Fruit fly (Drosophila melanogaster): Measurements from ENCODE around the gene CG18814.

Gene CG18814

DNA sequence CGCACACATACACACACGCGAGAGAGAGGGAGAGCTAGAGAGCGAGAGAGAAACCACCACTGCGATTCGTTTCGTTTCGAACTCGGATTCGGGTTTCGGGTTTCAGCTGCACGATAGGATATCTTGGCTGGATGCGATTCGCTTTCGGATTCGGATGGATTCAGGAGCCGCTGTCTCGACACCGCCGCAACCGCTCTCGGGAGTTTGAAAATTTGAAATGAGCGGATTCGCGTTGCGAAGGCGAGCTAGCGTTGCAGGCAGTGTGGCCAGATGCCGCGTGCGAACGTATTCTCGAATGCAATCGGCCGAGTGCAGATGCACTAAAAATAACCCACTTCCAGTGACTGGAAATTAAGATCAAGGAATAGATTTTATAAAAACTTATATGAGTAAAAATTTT, 41.9 kb downstream of the CG18814 start, which contains the start of gene fax (continued):
- TF ChIP-seq CG4854 (GFP tag; optimal IDR thresholded peaks at IDR 0.05) (peak; percentile 9), nerfin-2 (GFP tag; IDR thresholded peaks at IDR 0.05; ENCODE audit: partially characterized antibody) (peak; percentile 21; the same call in 1 of the 2 replicates), CG10209 (GFP tag; optimal IDR thresholded peaks at IDR 0.05) (no peak), Mrtf (GFP tag; IDR thresholded peaks at IDR 0.05) (no peak), peb (GFP tag; IDR thresholded peaks at IDR 0.05) (peak; percentile 32; the same call in 1 of the 2 replicates), kay (GFP tag; optimal IDR thresholded peaks at IDR 0.05) (no peak), Med (GFP tag) (peak; percentile 92), CG32767 (GFP tag; IDR thresholded peaks at IDR 0.05) (peak; percentile 44; the same call in 1 of the 2 replicates), CG6854 (GFP tag; optimal IDR thresholded peaks at IDR 0.05) (peak; percentile 60), Dip2 (GFP tag; IDR thresholded peaks at IDR 0.05) (no peak), CG13287 (GFP tag; IDR thresholded peaks at IDR 0.05; ENCODE audit: partially characterized antibody) (peak; percentile 30; the same call in 1 of the 2 replicates), al (GFP tag; IDR thresholded peaks at IDR 0.05) (no peak), CG9817 (tag; optimal IDR thresholded peaks at IDR 0.05) (no peak), Bteb2 (GFP tag; optimal IDR thresholded peaks at IDR 0.05) (no peak), Deaf1 (tag; optimal IDR thresholded peaks at IDR 0.05) (peak; percentile 97), CG7839 (tag; optimal IDR thresholded peaks at IDR 0.05) (no peak), gcm2 (GFP tag; optimal IDR thresholded peaks at IDR 0.05) (no peak), row (GFP tag; IDR thresholded peaks at IDR 0.05) (peak; percentile 46; the same call in 1 of the 3 replicates), toy (GFP tag; IDR thresholded peaks at IDR 0.05) (no peak), Dip3 (GFP tag; optimal IDR thresholded peaks at IDR 0.05) (no peak), CG8765 (GFP tag; IDR thresholded peaks at IDR 0.05) (peak; percentile 32; the same call in 1 of the 2 replicates), Fer2 (tag; optimal IDR thresholded peaks at IDR 0.05) (no peak), CG33213 (GFP tag; optimal IDR thresholded peaks at IDR 0.05) (peak; percentile 41), TFAM (GFP tag; optimal IDR thresholded peaks at IDR 0.05) (no peak), vfl (GFP tag; optimal IDR thresholded peaks at IDR 0.05) (no peak), NC2α (GFP tag; optimal IDR thresholded peaks at IDR 0.05) (no peak), odd (GFP tag; optimal IDR thresholded peaks at IDR 0.05) (peak; percentile 23), CG6272 (GFP tag; IDR thresholded peaks at IDR 0.05) (no peak), CG9932 (GFP tag; IDR thresholded peaks at IDR 0.05) (no peak), CG8089 (GFP tag; optimal IDR thresholded peaks at IDR 0.05) (no peak), Adf1 (GFP tag; IDR thresholded peaks at IDR 0.05) (no peak), Dbx (GFP tag; IDR thresholded peaks at IDR 0.05) (peak; percentile 33; the same call in 1 of the 3 replicates), CG31388 (GFP tag; optimal IDR thresholded peaks at IDR 0.05) (no peak), CG3407 (GFP tag; optimal IDR thresholded peaks at IDR 0.05) (no peak), Hr78 (GFP tag; optimal IDR thresholded peaks at IDR 0.05) (no peak), cg (GFP tag; optimal IDR thresholded peaks at IDR 0.05) (peak; percentile 79), BtbVII (GFP tag; optimal IDR thresholded peaks at IDR 0.05) (no peak), emc (GFP tag; optimal IDR thresholded peaks at IDR 0.05) (no peak), CG17361 (GFP tag; IDR thresholded peaks at IDR 0.05) (no peak), Nf-YB (GFP tag; optimal IDR thresholded peaks at IDR 0.05) (peak; percentile 39), CG11398 (GFP tag; optimal IDR thresholded peaks at IDR 0.05) (no peak), vvl (GFP tag; IDR thresholded peaks at IDR 0.05) (peak; percentile 61; the same call in 1 of the 2 replicates), CG8944 (GFP tag; optimal IDR thresholded peaks at IDR 0.05) (no peak), CG10979 (tag; optimal IDR thresholded peaks at IDR 0.05) (peak; percentile 41), CG6813 (GFP tag; optimal IDR thresholded peaks at IDR 0.05) (no peak), hkb (optimal IDR thresholded peaks at IDR 0.05) (no peak), hkb (GFP tag; IDR thresholded peaks at IDR 0.05) (peak; percentile 44; the same call in 1 of the 2 replicates), oc (tag; optimal IDR thresholded peaks at IDR 0.05) (no peak), CG9437 (GFP tag; optimal IDR thresholded peaks at IDR 0.05) (no peak), Stat92E (GFP tag; optimal IDR thresholded peaks at IDR 0.05) (peak in 1 of 3 experiments; percentile 85), CrebB (tag; optimal IDR thresholded peaks at IDR 0.05) (peak; percentile 36)

All from whole organism, embryonic.